Worm (Caenorhabditis elegans): ENCODE measurements around the gene F47D12.6.

Gene F47D12.6

ce11 chrIII:6301685-6302084 is 14.6 kb upstream of the F47D12.6 start:
- peak; percentile 53 for TF ChIP-seq nfya-1 (tag; optimal IDR thresholded peaks at IDR 0.05; ENCODE audit: insufficient read depth)

ce11 chrIII:6300297-6300696 is 13.2 kb upstream of the F47D12.6 start:
- TF ChIP-seq mdl-1 (tag; optimal IDR thresholded peaks at IDR 0.05) (no peak), egl-5 (tag; optimal IDR thresholded peaks at IDR 0.05) (no peak), snpc-4 (tag; optimal IDR thresholded peaks at IDR 0.05) (no peak), nhr-28 (tag; optimal IDR thresholded peaks at IDR 0.05) (no peak), ZK546.5 (tag; optimal IDR thresholded peaks at IDR 0.05) (no peak), daf-12 (tag; optimal IDR thresholded peaks at IDR 0.05) (no peak), aly-2 (tag; optimal IDR thresholded peaks at IDR 0.05) (no peak), ama-1 (optimal IDR thresholded peaks at IDR 0.05) (peak; percentile 74)

- TF ChIP-seq nhr-76 (tag; optimal IDR thresholded peaks at IDR 0.05) (no peak), lin-39 (tag; optimal IDR thresholded peaks at IDR 0.05) (peak; percentile 27)
These were observed 11.0 kb upstream of the F47D12.6 start, which contains the start of gene F47D12.3 for ce11 chrIII:6298131-6298530. F47D12.3 (plus strand) TSS chrIII:6298461.

- no peak for TF ChIP-seq nhr-25 (tag; optimal IDR thresholded peaks at IDR 0.05)
- TF ChIP-seq mml-1 (tag; optimal IDR thresholded peaks at IDR 0.05), result no peak
- TF ChIP-seq lin-39 (tag; optimal IDR thresholded peaks at IDR 0.05), result no peak
- no peak for TF ChIP-seq nfya-1 (tag; optimal IDR thresholded peaks at IDR 0.05; ENCODE audit: insufficient read depth)
- no peak for TF ChIP-seq ceh-82 (tag; optimal IDR thresholded peaks at IDR 0.05)
- TF ChIP-seq lsy-12 (tag; optimal IDR thresholded peaks at IDR 0.05), result no peak
- no peak for TF ChIP-seq aly-2 (tag; optimal IDR thresholded peaks at IDR 0.05)
- TF ChIP-seq nhr-237 (tag; optimal IDR thresholded peaks at IDR 0.05), result no peak
- TF ChIP-seq ZK546.5 (tag; optimal IDR thresholded peaks at IDR 0.05), result no peak
- TF ChIP-seq elt-3 (tag; optimal IDR thresholded peaks at IDR 0.05), result no peak
- no peak for TF ChIP-seq nhr-28 (tag; optimal IDR thresholded peaks at IDR 0.05)
- TF ChIP-seq zag-1 (tag; optimal IDR thresholded peaks at IDR 0.05), result no peak
- TF ChIP-seq nhr-67 (tag; optimal IDR thresholded peaks at IDR 0.05), result no peak
- no peak for TF ChIP-seq daf-12 (tag; optimal IDR thresholded peaks at IDR 0.05)
These were observed 10.5 kb upstream of the F47D12.6 start for ce11 chrIII:6297599-6297998.

ce11 chrIII:6295972-6296700 is 9.0 kb upstream of the F47D12.6 start, which contains the start of gene F47D12.7:
F47D12.7 (minus strand) TSS chrIII:6296022.
- TF ChIP-seq sea-2 (GFP tag; optimal IDR thresholded peaks at IDR 0.05), result no peak
- peak; percentile 42 for TF ChIP-seq elt-1 (tag; optimal IDR thresholded peaks at IDR 0.05)
- no peak for TF ChIP-seq nhr-67 (tag; optimal IDR thresholded peaks at IDR 0.05)

- TF ChIP-seq elt-1 (tag; optimal IDR thresholded peaks at IDR 0.05), result peak; percentile 91
- peak; percentile 19 for TF ChIP-seq jun-1 (tag; optimal IDR thresholded peaks at IDR 0.05)
- TF ChIP-seq lsy-12 (tag; optimal IDR thresholded peaks at IDR 0.05), result no peak
- peak; percentile 38 for TF ChIP-seq pqm-1 (tag; optimal IDR thresholded peaks at IDR 0.05)
- TF ChIP-seq elt-2 (tag; optimal IDR thresholded peaks at IDR 0.05), result peak; percentile 74
- TF ChIP-seq nhr-23 (tag; optimal IDR thresholded peaks at IDR 0.05), result no peak
These were observed 3.5 kb upstream of the F47D12.6 start for ce11 chrIII:6290469-6291182.

- TF ChIP-seq mml-1 (tag; optimal IDR thresholded peaks at IDR 0.05) (no peak), elt-2 (tag; optimal IDR thresholded peaks at IDR 0.05) (no peak), eor-1 (tag; optimal IDR thresholded peaks at IDR 0.05) (no peak), lin-39 (tag; optimal IDR thresholded peaks at IDR 0.05) (no peak), fkh-2 (tag; optimal IDR thresholded peaks at IDR 0.05) (no peak), nfya-1 (tag; optimal IDR thresholded peaks at IDR 0.05; ENCODE audit: insufficient read depth) (peak; percentile 13), snpc-4 (tag; optimal IDR thresholded peaks at IDR 0.05) (no peak), nhr-11 (tag; optimal IDR thresholded peaks at IDR 0.05) (no peak), ztf-11 (tag; optimal IDR thresholded peaks at IDR 0.05) (no peak), zag-1 (tag; optimal IDR thresholded peaks at IDR 0.05) (no peak), nhr-43 (tag; optimal IDR thresholded peaks at IDR 0.05; ENCODE audit: poor library complexity, severe bottlenecking) (no peak), fos-1 (tag; optimal IDR thresholded peaks at IDR 0.05) (no peak), lin-15B (tag; optimal IDR thresholded peaks at IDR 0.05) (peak; percentile 76), unc-62 (GFP tag; optimal IDR thresholded peaks at IDR 0.05) (no peak), egl-27 (tag; optimal IDR thresholded peaks at IDR 0.05) (no peak), ZK546.5 (tag; optimal IDR thresholded peaks at IDR 0.05) (no peak)
These were observed 2.3 kb upstream of the F47D12.6 start for ce11 chrIII:6289366-6289765.
